Fruit fly (Drosophila melanogaster) whole organism, adult: ENCODE results near the gene RpS17.

ENCODE experiments used
- CG11617 ChIP-seq: fragments of 200-800 bp; sonication (Bioruptor generic); optimal IDR thresholded peaks from 2 replicates; lab custom pipeline; 2017; ENCODE audit warnings: mild to moderate bottlenecking, missing biosample characterization, missing genetic modification reagents, missing genetic modification characterization
- CG12768 ChIP-seq: fragments of 200-800 bp; sonication (Bioruptor generic); optimal IDR thresholded peaks from 2 replicates; lab custom pipeline; 2017; ENCODE audit warnings: missing biosample characterization, missing genetic modification characterization, mild to moderate bottlenecking, moderate library complexity, missing genetic modification reagents
- CG14711 ChIP-seq: fragments of 200-800 bp; sonication (Bioruptor generic); optimal IDR thresholded peaks from 2 replicates; lab custom pipeline; 2018; ENCODE audit warnings: missing biosample characterization, mild to moderate bottlenecking, missing genetic modification characterization, moderate library complexity
- CG1620 ChIP-seq: fragments of 200-800 bp; sonication (Bioruptor generic); optimal IDR thresholded peaks from 2 replicates; lab custom pipeline; 2016; ENCODE audit warnings: missing biosample characterization, missing genetic modification characterization
- CG33017 ChIP-seq: fragments of 200-800 bp; sonication (Bioruptor generic); optimal IDR thresholded peaks from 2 replicates; lab custom pipeline; 2018; ENCODE audit warnings: missing biosample characterization, mild to moderate bottlenecking, missing genetic modification characterization, moderate library complexity
- CG5204 ChIP-seq: fragments of 200-800 bp; sonication (Bioruptor generic); optimal IDR thresholded peaks from 2 replicates; lab custom pipeline; 2016; ENCODE audit warnings: missing biosample characterization, missing genetic modification characterization
- CG7045 ChIP-seq: fragments of 200-800 bp; sonication (Bioruptor generic); optimal IDR thresholded peaks from 2 replicates; lab custom pipeline; 2017; ENCODE audit warnings: missing biosample characterization, mild to moderate bottlenecking, missing genetic modification characterization
- CG7101 ChIP-seq: fragments of 200-800 bp; sonication (Bioruptor generic); optimal IDR thresholded peaks from 2 replicates; lab custom pipeline; 2018; ENCODE audit warnings: missing biosample characterization, mild to moderate bottlenecking, missing genetic modification characterization, moderate library complexity
- Clk ChIP-seq: fragments of 200-800 bp; sonication (Bioruptor generic); optimal IDR thresholded peaks from 2 replicates; lab custom pipeline; 2017; ENCODE audit warnings: missing biosample characterization, missing genetic modification characterization
- Crg-1 ChIP-seq: fragments of 200-800 bp; sonication (Bioruptor generic); optimal IDR thresholded peaks from 2 replicates; lab custom pipeline; 2016; ENCODE audit warnings: missing biosample characterization, missing genetic modification characterization
- Hr96 ChIP-seq: fragments of 200-800 bp; sonication (Bioruptor generic); optimal IDR thresholded peaks from 2 replicates; lab custom pipeline; 2016; ENCODE audit warnings: missing biosample characterization, missing genetic modification characterization
- Mnt ChIP-seq: fragments of 200-800 bp; sonication (Bioruptor generic); optimal IDR thresholded peaks from 2 replicates; lab custom pipeline; 2016; ENCODE audit warnings: missing biosample characterization, mild to moderate bottlenecking, missing genetic modification characterization
- bab1 ChIP-seq: fragments of 200-800 bp; sonication (Bioruptor generic); optimal IDR thresholded peaks from 3 replicates; lab custom pipeline; 2019; ENCODE audit warnings: missing biosample characterization, mild to moderate bottlenecking, missing genetic modification characterization, moderate library complexity
- cic ChIP-seq: fragments of 200-800 bp; sonication (Bioruptor generic); optimal IDR thresholded peaks from 2 replicates; lab custom pipeline; 2017; ENCODE audit warnings: missing biosample characterization, mild to moderate bottlenecking, missing genetic modification characterization, moderate library complexity
- cnc ChIP-seq, 2 experiments: fragments of >200 bp; optimal IDR thresholded peaks; 2 replicates each; lab custom pipeline; 2017
- kay ChIP-seq: fragments of 200-800 bp; sonication (Bioruptor generic); peaks from one replicate; lab custom pipeline; 2016; ENCODE audit warnings: missing biosample characterization, missing genetic modification characterization, borderline replicate concordance
- ovo ChIP-seq: fragments of 200-800 bp; sonication (Bioruptor generic); optimal IDR thresholded peaks from 2 replicates; lab custom pipeline; 2016; ENCODE audit warnings: missing biosample characterization, missing genetic modification characterization
- pad ChIP-seq: fragments of 200-800 bp; sonication (Bioruptor generic); optimal IDR thresholded peaks from 3 replicates; lab custom pipeline; 2017; ENCODE audit warnings: missing biosample characterization, missing genetic modification characterization, mild to moderate bottlenecking, moderate library complexity, missing genetic modification reagents
- tj ChIP-seq: fragments of 200-800 bp; sonication (Bioruptor generic); optimal IDR thresholded peaks from 3 replicates; lab custom pipeline; 2017; ENCODE audit warnings: missing biosample characterization, mild to moderate bottlenecking, missing genetic modification characterization, moderate library complexity
- toe ChIP-seq: fragments of 200-800 bp; sonication (Bioruptor generic); optimal IDR thresholded peaks from 2 replicates; lab custom pipeline; 2016; ENCODE audit warnings: missing biosample characterization, missing genetic modification characterization

Gene RpS17

dm6 chr3L:9398028-9398427, 31.6 kb downstream of the RpS17 start:
- TF ChIP-seq Crg-1 (GFP tag; lab: Kevin White, UChicago) (no peak), CG12768 (GFP tag; lab: Kevin White, UChicago) (no peak), tj (GFP tag; lab: Kevin White, UChicago) (no peak), Mnt (GFP tag; lab: Kevin White, UChicago) (no peak), bab1 (GFP tag; lab: Kevin White, UChicago) (no peak), CG14711 (tag; lab: Kevin White, UChicago) (no peak), kay (GFP tag; lab: Kevin White, UChicago) (no peak), Clk (no peak), CG7101 (tag; lab: Kevin White, UChicago) (no peak)

- peak; percentile 92 for TF ChIP-seq kay (GFP tag; lab: Kevin White, UChicago)
- peak; percentile 88 for TF ChIP-seq CG7101 (tag; lab: Kevin White, UChicago)
- TF ChIP-seq CG5204 (GFP tag; lab: Kevin White, UChicago): no peak
- peak; percentile 69 for TF ChIP-seq CG1620
- peak; percentile 86 for TF ChIP-seq Crg-1 (GFP tag; lab: Kevin White, UChicago)
- peak; percentile 72 for TF ChIP-seq Clk
- peak; percentile 94 for TF ChIP-seq CG12768 (GFP tag; lab: Kevin White, UChicago)
- no peak for TF ChIP-seq cnc (optimal IDR thresholded peaks at IDR 0.05; lab: Kevin White, UChicago)
- peak; percentile 93 for TF ChIP-seq ovo (GFP tag; lab: Kevin White, UChicago)
- TF ChIP-seq toe (GFP tag; lab: Kevin White, UChicago): peak; percentile 36
- TF ChIP-seq CG33017 (tag; lab: Kevin White, UChicago): peak; percentile 76
- TF ChIP-seq CG7045 (GFP tag; lab: Kevin White, UChicago): peak; percentile 92
- TF ChIP-seq pad (GFP tag; lab: Kevin White, UChicago): peak; percentile 74
- no peak for TF ChIP-seq Hr96 (GFP tag; lab: Kevin White, UChicago)
- peak; percentile 92 for TF ChIP-seq cic
- peak; percentile 57 for TF ChIP-seq bab1 (GFP tag; lab: Kevin White, UChicago)
- peak; percentile 77 for TF ChIP-seq Mnt (GFP tag; lab: Kevin White, UChicago)
- no peak for TF ChIP-seq tj (GFP tag; lab: Kevin White, UChicago)
- TF ChIP-seq CG11617 (GFP tag; lab: Kevin White, UChicago): peak; percentile 72
- TF ChIP-seq CG14711 (tag; lab: Kevin White, UChicago): peak; percentile 68
These were observed 32.5 kb downstream of the RpS17 start for dm6 chr3L:9397156-9397555.

- peak; percentile 37 for TF ChIP-seq tj (GFP tag; lab: Kevin White, UChicago)
- TF ChIP-seq CG7101 (tag; lab: Kevin White, UChicago): no peak
- no peak for TF ChIP-seq CG33017 (tag; lab: Kevin White, UChicago)
- TF ChIP-seq Hr96 (GFP tag; lab: Kevin White, UChicago): no peak
These were observed 32.9 kb downstream of the RpS17 start for dm6 chr3L:9396704-9397103.

dm6 chr3L:9396038-9396437, 33.6 kb downstream of the RpS17 start:
- TF ChIP-seq Hr96 (GFP tag; lab: Kevin White, UChicago) (no peak), Clk (no peak), toe (GFP tag; lab: Kevin White, UChicago) (no peak), CG11617 (GFP tag; lab: Kevin White, UChicago) (no peak), kay (GFP tag; lab: Kevin White, UChicago) (peak; percentile 95), CG12768 (GFP tag; lab: Kevin White, UChicago) (peak; percentile 49), Mnt (GFP tag; lab: Kevin White, UChicago) (no peak), Crg-1 (GFP tag; lab: Kevin White, UChicago) (no peak), CG33017 (tag; lab: Kevin White, UChicago) (no peak), tj (GFP tag; lab: Kevin White, UChicago) (peak; percentile 91), cnc (optimal IDR thresholded peaks at IDR 0.05; lab: Kevin White, UChicago) (no peak), CG7045 (GFP tag; lab: Kevin White, UChicago) (peak; percentile 9), CG1620 (no peak), CG7101 (tag; lab: Kevin White, UChicago) (no peak), pad (GFP tag; lab: Kevin White, UChicago) (peak; percentile 36), bab1 (GFP tag; lab: Kevin White, UChicago) (no peak), CG5204 (GFP tag; lab: Kevin White, UChicago) (no peak), ovo (GFP tag; lab: Kevin White, UChicago) (peak; percentile 94), CG14711 (tag; lab: Kevin White, UChicago) (no peak), cic (peak; percentile 76)

dm6 chr3L:9391340-9391980, 38.2 kb downstream of the RpS17 start:
- peak; percentile 33 for TF ChIP-seq CG7045 (GFP tag; lab: Kevin White, UChicago)
- TF ChIP-seq Hr96 (GFP tag; lab: Kevin White, UChicago): no peak
- TF ChIP-seq tj (GFP tag; lab: Kevin White, UChicago): peak; percentile 34
- no peak for TF ChIP-seq CG14711 (tag; lab: Kevin White, UChicago)
- no peak for TF ChIP-seq CG1620
- TF ChIP-seq CG11617 (GFP tag; lab: Kevin White, UChicago): no peak
- no peak for TF ChIP-seq Crg-1 (GFP tag; lab: Kevin White, UChicago)
- no peak for TF ChIP-seq cnc (optimal IDR thresholded peaks at IDR 0.05; lab: Kevin White, UChicago)
- TF ChIP-seq Clk: no peak
- no peak for TF ChIP-seq pad (GFP tag; lab: Kevin White, UChicago)
- TF ChIP-seq kay (GFP tag; lab: Kevin White, UChicago): peak; percentile 84
- no peak for TF ChIP-seq bab1 (GFP tag; lab: Kevin White, UChicago)
- TF ChIP-seq ovo (GFP tag; lab: Kevin White, UChicago): no peak
- TF ChIP-seq CG5204 (GFP tag; lab: Kevin White, UChicago): no peak
- no peak for TF ChIP-seq CG33017 (tag; lab: Kevin White, UChicago)
- TF ChIP-seq toe (GFP tag; lab: Kevin White, UChicago): no peak
- no peak for TF ChIP-seq CG7101 (tag; lab: Kevin White, UChicago)
- TF ChIP-seq Mnt (GFP tag; lab: Kevin White, UChicago): no peak
- TF ChIP-seq cic: peak; percentile 70
- TF ChIP-seq CG12768 (GFP tag; lab: Kevin White, UChicago): peak; percentile 20
